Worm (Caenorhabditis elegans) whole organism, mixed stage, embryonic: ENCODE data around the gene ubh-1.

Experiments used
- M03D4.4 ChIP-seq: sonication (generic microtip); optimal IDR thresholded peaks from 2 replicates; lab custom pipeline; 2017; ENCODE audit warnings: mild to moderate bottlenecking, missing genetic modification characterization, missing compliant biosample characterization
- bed-3 ChIP-seq: fragments of 200-800 bp; sonication (Bioruptor generic); optimal IDR thresholded peaks from 3 replicates; lab custom pipeline; 2018; ENCODE audit warnings: mild to moderate bottlenecking, missing genetic modification characterization, moderate library complexity, missing compliant biosample characterization
- blmp-1 ChIP-seq: fragments of 150-350 bp; optimal IDR thresholded peaks from 2 replicates; lab custom pipeline; 2014; ENCODE audit warnings: missing biosample characterization, missing genetic modification characterization
- ceh-39 ChIP-seq: fragments of 150-350 bp; optimal IDR thresholded peaks from 2 replicates; lab custom pipeline; 2014; ENCODE audit warnings: missing biosample characterization, missing genetic modification characterization
- ceh-43 ChIP-seq: fragments of 200-800 bp; sonication (Bioruptor generic); optimal IDR thresholded peaks from 2 replicates; lab custom pipeline; 2018; ENCODE audit warnings: mild to moderate bottlenecking, missing genetic modification characterization, moderate library complexity, missing compliant biosample characterization
- ceh-83 ChIP-seq: fragments of 200-800 bp; sonication (Bioruptor generic); optimal IDR thresholded peaks from 2 replicates; lab custom pipeline; 2018; ENCODE audit warnings: mild to moderate bottlenecking, missing genetic modification characterization, missing compliant biosample characterization
- ces-1 ChIP-seq: fragments of 150-350 bp; optimal IDR thresholded peaks from 2 replicates; lab custom pipeline; 2014; ENCODE audit warnings: missing biosample characterization, missing genetic modification reagents, missing genetic modification characterization
- cnd-1 ChIP-seq: fragments of 200-800 bp; sonication (Bioruptor generic); optimal IDR thresholded peaks from 2 replicates; lab custom pipeline; 2018; ENCODE audit warnings: mild to moderate bottlenecking, missing genetic modification characterization, missing compliant biosample characterization
- drap-1 ChIP-seq: fragments of 200-800 bp; sonication (Bioruptor generic); optimal IDR thresholded peaks from 3 replicates; lab custom pipeline; 2018; ENCODE audit warnings: mild to moderate bottlenecking, missing genetic modification characterization, missing compliant biosample characterization
- elt-1 ChIP-seq: sonication (generic microtip); optimal IDR thresholded peaks from 2 replicates; lab custom pipeline; 2017; ENCODE audit warnings: missing genetic modification characterization, mild to moderate bottlenecking, missing compliant biosample characterization, antibody characterized with exemption, moderate library complexity, borderline replicate concordance; ENCODE audit not compliant: insufficient read depth
- elt-3 ChIP-seq: fragments of 150-350 bp; optimal IDR thresholded peaks from 2 replicates; lab custom pipeline; 2014; ENCODE audit warnings: missing biosample characterization, missing genetic modification characterization
- ham-2 ChIP-seq: fragments of 200-800 bp; sonication (Bioruptor generic); optimal IDR thresholded peaks from 2 replicates; lab custom pipeline; 2018; ENCODE audit warnings: mild to moderate bottlenecking, missing genetic modification characterization, missing compliant biosample characterization
- lin-13 ChIP-seq: fragments of 150-350 bp; optimal IDR thresholded peaks from 2 replicates; lab custom pipeline; 2014; ENCODE audit warnings: missing biosample characterization, missing genetic modification characterization
- lin-32 ChIP-seq: fragments of 200-800 bp; sonication (Bioruptor generic); optimal IDR thresholded peaks from 2 replicates; lab custom pipeline; 2018; ENCODE audit warnings: mild to moderate bottlenecking, missing genetic modification characterization, missing compliant biosample characterization
- lsy-2 ChIP-seq: fragments of 150-350 bp; optimal IDR thresholded peaks from 2 replicates; lab custom pipeline; 2014; ENCODE audit warnings: missing biosample characterization, missing genetic modification characterization
- mab-5 ChIP-seq: fragments of 150-350 bp; optimal IDR thresholded peaks from 2 replicates; lab custom pipeline; 2014; ENCODE audit warnings: missing biosample characterization, missing genetic modification characterization
- mep-1 ChIP-seq: fragments of 150-350 bp; optimal IDR thresholded peaks from 2 replicates; lab custom pipeline; 2017; ENCODE audit warnings: missing biosample characterization, missing genetic modification reagents, missing genetic modification characterization, inconsistent platforms
- mls-2 ChIP-seq: sonication (generic microtip); optimal IDR thresholded peaks from 2 replicates; lab custom pipeline; 2016; ENCODE audit warnings: mild to moderate bottlenecking, missing genetic modification characterization, moderate library complexity, missing compliant biosample characterization
- nhr-12 ChIP-seq: fragments of 150-350 bp; optimal IDR thresholded peaks from 2 replicates; lab custom pipeline; 2014; ENCODE audit warnings: missing biosample characterization, missing genetic modification characterization
- nhr-2 ChIP-seq: fragments of 150-350 bp; optimal IDR thresholded peaks from 2 replicates; lab custom pipeline; 2014; ENCODE audit warnings: missing biosample characterization, missing genetic modification characterization
- nhr-28 ChIP-seq: fragments of 150-350 bp; optimal IDR thresholded peaks from 2 replicates; lab custom pipeline; 2014; ENCODE audit warnings: missing biosample characterization, missing genetic modification characterization
- pha-4 ChIP-seq: fragments of 150-350 bp; optimal IDR thresholded peaks from 2 replicates; lab custom pipeline; 2018; ENCODE audit warnings: missing biosample characterization, missing genetic modification reagents, missing genetic modification characterization
- sem-2 ChIP-seq: fragments of 200-800 bp; sonication (Bioruptor generic); optimal IDR thresholded peaks from 2 replicates; lab custom pipeline; 2018; ENCODE audit warnings: mild to moderate bottlenecking, missing genetic modification characterization, missing compliant biosample characterization
- sptf-1 ChIP-seq: sonication (generic microtip); optimal IDR thresholded peaks from 2 replicates; lab custom pipeline; 2017; ENCODE audit warnings: mild to moderate bottlenecking, missing genetic modification characterization, moderate library complexity, missing compliant biosample characterization
- tbx-8 ChIP-seq: fragments of 200-800 bp; sonication (Bioruptor generic); optimal IDR thresholded peaks from 2 replicates; lab custom pipeline; 2018; ENCODE audit warnings: mild to moderate bottlenecking, missing genetic modification characterization, moderate library complexity, missing compliant biosample characterization
- unc-120 ChIP-seq: sonication (generic microtip); optimal IDR thresholded peaks from 2 replicates; lab custom pipeline; 2017; ENCODE audit warnings: missing genetic modification characterization, missing compliant biosample characterization; ENCODE audit not compliant: poor library complexity, severe bottlenecking
- unc-39 ChIP-seq: fragments of 150-350 bp; optimal IDR thresholded peaks from 2 replicates; lab custom pipeline; 2014; ENCODE audit warnings: missing biosample characterization, missing genetic modification characterization
- unc-62 ChIP-seq: fragments of 150-350 bp; optimal IDR thresholded peaks from 2 replicates; lab custom pipeline; 2014; ENCODE audit warnings: missing biosample characterization, missing genetic modification reagents, missing genetic modification characterization
- zip-8 ChIP-seq: fragments of 150-350 bp; optimal IDR thresholded peaks from 2 replicates; lab custom pipeline; 2014; ENCODE audit warnings: missing biosample characterization, missing genetic modification characterization
- ztf-11 ChIP-seq: fragments of 150-350 bp; optimal IDR thresholded peaks from 2 replicates; lab custom pipeline; 2014; ENCODE audit warnings: missing biosample characterization, missing genetic modification characterization

The ubh-1 gene

ce11 chrV:6510622-6511021, 587 bp downstream of the ubh-1 start:
- TF ChIP-seq ham-2 (GFP tag; lab: Kevin White, UChicago), result no peak
- no peak for TF ChIP-seq mep-1 (tag; lab: Kevin White, UChicago)
- no peak for TF ChIP-seq ztf-11 (tag; lab: Kevin White, UChicago)
- TF ChIP-seq sptf-1 (tag; lab: Kevin White, UChicago), result no peak
- no peak for TF ChIP-seq ces-1 (GFP tag; lab: Kevin White, UChicago)
- no peak for TF ChIP-seq M03D4.4
- TF ChIP-seq bed-3 (GFP tag; lab: Kevin White, UChicago), result no peak
- no peak for TF ChIP-seq ceh-83 (GFP tag; lab: Kevin White, UChicago)
- TF ChIP-seq lin-13 (tag; lab: Kevin White, UChicago), result no peak
- TF ChIP-seq lin-32 (GFP tag; lab: Kevin White, UChicago), result no peak
- TF ChIP-seq blmp-1 (tag; lab: Kevin White, UChicago), result no peak
- TF ChIP-seq lsy-2 (tag; lab: Kevin White, UChicago), result no peak
- TF ChIP-seq unc-39, result no peak
- TF ChIP-seq unc-120 (tag; lab: Kevin White, UChicago), result no peak
- TF ChIP-seq sem-2 (GFP tag; lab: Kevin White, UChicago), result no peak
- TF ChIP-seq, all 35 proteins: peak for 0

DNA sequence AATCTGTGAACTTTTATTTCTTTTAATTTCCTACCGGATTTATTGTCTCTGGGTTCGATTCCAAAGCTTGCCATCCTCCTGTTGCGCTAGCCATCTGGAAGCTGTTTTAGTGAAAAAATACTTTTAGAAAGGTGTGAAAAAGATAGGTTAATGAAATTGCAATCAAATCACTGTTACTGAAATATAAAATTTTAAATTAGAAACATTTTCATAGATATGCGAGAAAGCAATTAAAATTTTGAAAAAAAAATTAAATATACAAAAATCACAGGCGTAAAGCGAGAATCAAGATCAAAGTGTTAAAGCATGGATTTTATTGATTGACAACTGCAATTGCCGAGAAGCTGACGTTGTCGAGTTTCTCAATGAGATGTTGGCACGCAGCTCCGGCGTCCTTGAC, 1.5 kb downstream of the ubh-1 start, which contains the start of gene ubh-2:
Gene ubh-2 (minus strand): TSS at position 101 of the 400 bp plus-strand sequence.
- no peak for TF ChIP-seq M03D4.4
- TF ChIP-seq zip-8, result no peak
- no peak for TF ChIP-seq mab-5 (tag; lab: Kevin White, UChicago)
- no peak for TF ChIP-seq nhr-2 (tag; lab: Kevin White, UChicago)
- TF ChIP-seq elt-1 (tag; lab: Kevin White, UChicago), result no peak
- no peak for TF ChIP-seq elt-3 (tag; lab: Kevin White, UChicago)

DNA sequence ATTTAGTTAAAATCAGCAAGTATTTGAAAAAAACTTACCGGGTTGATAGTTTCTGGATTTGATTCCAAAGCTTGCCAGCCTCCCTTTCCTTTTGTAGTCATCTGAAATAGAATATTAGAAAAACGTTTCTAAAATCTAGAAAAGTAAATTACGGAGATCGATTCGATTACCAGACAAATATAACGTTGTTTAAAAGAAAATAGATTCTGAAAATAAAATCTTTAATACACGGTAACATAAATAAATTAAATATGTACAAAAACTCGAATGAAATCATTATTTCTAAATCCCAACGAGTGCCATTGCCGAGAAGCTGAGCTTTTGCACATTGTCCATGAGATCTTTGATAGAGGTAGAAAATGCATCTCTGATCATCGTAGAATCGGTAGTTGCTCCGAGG, 2.5 kb downstream of the ubh-1 start, which contains the start of gene ubh-3:
Gene ubh-3 (minus strand): TSS at position 101 of the 400 bp plus-strand sequence.
- no peak for TF ChIP-seq zip-8
- TF ChIP-seq lin-13 (tag; lab: Kevin White, UChicago), result no peak
- no peak for TF ChIP-seq mls-2 (tag; lab: Kevin White, UChicago)
- no peak for TF ChIP-seq drap-1 (GFP tag; lab: Kevin White, UChicago)

DNA sequence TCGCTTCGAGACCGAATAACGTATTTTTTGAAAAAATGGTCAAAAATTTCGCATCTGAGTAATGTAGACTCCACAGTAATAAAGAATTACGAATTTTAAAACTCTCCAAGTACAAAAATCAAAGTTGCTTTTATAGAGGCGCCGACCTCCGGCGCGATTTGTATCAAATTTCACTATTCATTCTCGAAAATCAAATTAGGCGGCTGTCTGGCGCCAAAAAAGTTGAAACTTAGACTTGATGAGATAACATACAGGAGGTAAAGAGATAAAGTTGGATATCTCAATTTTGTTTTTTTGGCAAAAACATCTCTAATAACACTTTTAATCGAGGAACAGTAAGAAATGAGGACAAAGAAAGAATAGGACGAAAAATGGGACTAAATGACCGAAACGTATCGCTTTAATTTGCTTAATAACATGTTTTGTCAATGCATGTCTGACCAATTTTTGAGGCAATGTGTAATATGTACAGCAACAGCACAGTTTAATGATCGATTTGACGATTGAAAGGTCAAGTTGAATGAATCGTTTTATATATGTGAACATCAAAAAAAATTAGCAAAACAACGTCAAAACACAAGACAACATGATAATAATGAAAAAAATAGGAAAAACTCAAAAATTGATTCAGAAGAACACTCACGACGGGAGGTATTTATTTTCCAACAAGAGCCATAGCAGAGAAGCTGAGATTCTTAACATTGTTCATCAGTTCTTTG, 4.8 kb downstream of the ubh-1 start:
- TF ChIP-seq lsy-2 (tag; lab: Kevin White, UChicago) (no peak), cnd-1 (tag; lab: Kevin White, UChicago) (no peak), unc-120 (tag; lab: Kevin White, UChicago) (no peak)
- TF ChIP-seq, all 35 proteins: peak for 0

DNA sequence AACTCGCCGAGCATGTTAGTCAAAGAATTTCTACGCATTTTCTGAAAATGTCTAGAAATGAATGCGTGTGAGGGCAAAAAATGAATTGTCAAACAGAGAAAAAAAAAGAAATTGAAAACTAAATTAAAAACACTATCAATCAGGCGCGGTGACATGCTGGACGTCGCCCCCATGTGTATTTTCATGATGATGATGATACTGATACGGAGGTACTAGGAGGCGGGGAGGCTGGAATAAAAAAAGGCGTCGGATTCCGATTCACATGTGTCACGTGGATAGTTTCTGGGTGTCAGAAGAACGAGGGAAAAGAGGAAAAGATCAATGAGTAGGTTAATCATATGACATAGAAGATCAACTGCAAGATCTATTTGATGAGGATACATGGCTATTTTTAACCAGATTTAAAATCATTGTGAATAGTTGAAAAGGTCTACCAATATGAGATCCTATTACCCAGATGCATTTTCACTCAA, 5.8 kb downstream of the ubh-1 start, which contains the start of gene W01A11.7:
Gene W01A11.7 (minus strand): TSS at position 51 of the 473 bp plus-strand sequence.
- TF ChIP-seq sem-2 (GFP tag; lab: Kevin White, UChicago), result no peak
- no peak for TF ChIP-seq nhr-28 (tag; lab: Kevin White, UChicago)
- TF ChIP-seq lin-32 (GFP tag; lab: Kevin White, UChicago), result no peak
- no peak for TF ChIP-seq lin-13 (tag; lab: Kevin White, UChicago)
- TF ChIP-seq nhr-12 (tag; lab: Kevin White, UChicago), result no peak
- TF ChIP-seq nhr-2 (tag; lab: Kevin White, UChicago), result no peak
- TF ChIP-seq blmp-1 (tag; lab: Kevin White, UChicago), result no peak
- TF ChIP-seq pha-4 (tag; lab: Kevin White, UChicago), result no peak
- TF ChIP-seq mep-1 (tag; lab: Kevin White, UChicago), result no peak
- no peak for TF ChIP-seq lsy-2 (tag; lab: Kevin White, UChicago)
- no peak for TF ChIP-seq ceh-39 (tag; lab: Kevin White, UChicago)
- no peak for TF ChIP-seq elt-3 (tag; lab: Kevin White, UChicago)
- no peak for TF ChIP-seq unc-62 (GFP tag; lab: Kevin White, UChicago)
- no peak for TF ChIP-seq tbx-8 (GFP tag; lab: Kevin White, UChicago)
- TF ChIP-seq ceh-43 (GFP tag; lab: Kevin White, UChicago), result no peak
- TF ChIP-seq mab-5 (tag; lab: Kevin White, UChicago), result no peak
- no peak for TF ChIP-seq ham-2 (GFP tag; lab: Kevin White, UChicago)
